Worm (Caenorhabditis elegans): ENCODE results near the gene C02E7.7.

ce11 chrV:4901074-4901473 lies 17.3 kb downstream of the C02E7.7 start, which contains the start of gene ugt-67:
- no peak for TF ChIP-seq flt-1 (GFP tag; IDR thresholded peaks at IDR 0.05)
- TF ChIP-seq ama-1 (optimal IDR thresholded peaks at IDR 0.05) = no peak
